Fruit fly (Drosophila melanogaster) whole organism: Measurements from ENCODE around the gene CheB38c.

Experiments used
- CG8478 ChIP-seq: fragments of >200 bp; optimal IDR thresholded peaks from 2 replicates; lab custom pipeline; 2018; ENCODE audit warnings: inconsistent platforms
- Dll ChIP-seq: fragments of >200 bp; optimal IDR thresholded peaks from 2 replicates; lab custom pipeline; 2017
- EcR ChIP-seq, 2 experiments: fragments of >200 bp; optimal IDR thresholded peaks; 2 replicates each; lab custom pipeline; 2017; ENCODE audit warnings: missing biosample characterization in 2 of 2, missing genetic modification characterization in 2 of 2, missing genetic modification reagents in 2 of 2
- pan ChIP-seq: fragments of >200 bp; optimal IDR thresholded peaks from 2 replicates; lab custom pipeline; 2017
- psq ChIP-seq: fragments of >200 bp; optimal IDR thresholded peaks from 2 replicates; lab custom pipeline; 2017
- usp ChIP-seq: fragments of >200 bp; optimal IDR thresholded peaks from 2 replicates; lab custom pipeline; 2017; ENCODE audit warnings: missing biosample characterization, missing genetic modification characterization, mixed read lengths

CheB38c gene

DNA sequence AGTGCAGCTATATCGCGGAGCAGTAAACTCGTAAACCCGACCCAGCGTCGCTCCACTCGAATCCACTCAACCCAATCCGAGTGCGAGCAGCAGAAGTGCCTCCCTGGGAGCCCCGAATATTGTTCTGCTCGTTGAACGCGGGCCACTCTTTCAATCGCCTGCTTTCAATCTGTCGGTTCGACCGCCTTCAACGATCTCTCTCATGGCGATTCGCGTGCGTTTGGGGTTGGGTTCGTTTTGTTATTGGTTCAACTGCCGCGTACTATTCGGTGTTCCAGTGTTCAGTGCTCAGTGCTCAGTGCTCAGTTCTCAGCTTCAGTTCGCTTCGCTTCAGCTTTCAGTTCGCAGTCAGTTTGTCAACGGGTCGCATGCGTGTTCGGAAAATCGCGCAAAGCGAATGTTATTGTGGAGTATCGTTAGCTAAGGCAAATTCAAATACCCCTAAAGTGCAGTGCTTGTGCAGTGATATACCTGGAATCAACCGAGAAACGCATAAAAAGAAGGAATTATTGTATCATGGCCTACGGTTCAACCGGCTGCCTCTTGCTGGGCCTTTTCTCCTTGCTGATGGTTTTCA lies 19.9 kb upstream of the CheB38c start, which contains the start of gene CG31676:
Gene CG31676 (plus strand): TSS at position 289 of the 577 bp plus-strand sequence.
- TF ChIP-seq EcR (GFP tag; optimal IDR thresholded peaks at IDR 0.05; lab: Kevin White, UChicago) (no peak), pan (lab: Kevin White, UChicago) (no peak), Dll (lab: Kevin White, UChicago) (no peak), CG8478 (lab: Kevin White, UChicago) (no peak), psq (no peak), usp (GFP tag; lab: Kevin White, UChicago) (no peak)

dm6 chr2L:20840006-20840405 lies 19.3 kb upstream of the CheB38c start:
- TF ChIP-seq usp (GFP tag; lab: Kevin White, UChicago) (no peak), EcR (GFP tag; optimal IDR thresholded peaks at IDR 0.05; lab: Kevin White, UChicago) (no peak), Dll (lab: Kevin White, UChicago) (no peak), CG8478 (lab: Kevin White, UChicago) (no peak), pan (lab: Kevin White, UChicago) (no peak), psq (no peak)

DNA sequence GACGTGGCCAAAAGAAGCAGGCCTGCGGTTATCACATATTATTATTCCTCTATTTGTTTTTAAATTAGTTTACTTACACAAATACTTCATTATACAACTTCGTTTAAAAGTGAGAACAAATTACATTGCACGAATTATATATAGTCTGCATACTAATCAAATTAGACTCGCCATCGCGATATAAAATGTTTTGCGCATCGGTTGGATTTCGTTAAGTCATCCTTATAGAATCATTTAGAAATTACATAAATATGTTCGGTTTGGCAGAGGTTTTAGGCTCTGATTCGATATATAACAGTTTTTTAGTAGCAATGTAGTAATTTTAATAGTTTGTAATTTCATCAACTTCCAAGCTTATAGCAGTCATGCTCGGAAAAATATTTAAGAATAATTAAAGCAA lies 17.2 kb upstream of the CheB38c start, which contains the start of gene Spn38F:
Gene Spn38F (minus strand): TSS at position 101 of the 400 bp plus-strand sequence.
- TF ChIP-seq psq (no peak), Dll (lab: Kevin White, UChicago) (no peak), pan (lab: Kevin White, UChicago) (no peak), EcR (GFP tag; optimal IDR thresholded peaks at IDR 0.05; lab: Kevin White, UChicago) (no peak), CG8478 (lab: Kevin White, UChicago) (no peak), usp (GFP tag; lab: Kevin White, UChicago) (no peak)

dm6 chr2L:20835501-20835900 lies 14.8 kb upstream of the CheB38c start, which contains the start of gene Oseg5:
TSS of gene Oseg5 (minus strand) at chr2L:20835840.
- no peak for TF ChIP-seq usp (GFP tag; lab: Kevin White, UChicago)
- TF ChIP-seq pan (lab: Kevin White, UChicago): no peak
- no peak for TF ChIP-seq psq

DNA sequence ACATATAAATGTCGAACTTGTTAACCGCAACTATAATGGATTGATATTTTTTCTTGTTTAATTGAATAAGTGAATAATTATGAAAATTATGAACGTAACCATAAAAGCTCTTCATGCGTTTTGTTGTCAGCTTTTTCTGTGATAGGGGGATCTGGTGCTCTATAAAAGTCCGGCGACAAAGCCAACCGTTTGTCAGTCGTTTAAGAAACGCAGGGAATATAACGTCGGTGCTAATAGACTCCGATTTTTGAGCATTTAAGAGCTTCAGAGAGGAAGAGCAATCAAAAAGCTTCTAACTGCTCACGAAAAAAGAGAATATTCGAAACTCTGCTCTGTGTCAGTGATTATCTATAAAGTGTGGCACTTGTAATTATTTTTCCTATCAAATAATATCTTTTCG lies 10.4 kb upstream of the CheB38c start, which contains the start of gene CG31674:
Gene CG31674 (plus strand): TSS at position 203 of the 400 bp plus-strand sequence.
- TF ChIP-seq CG8478 (lab: Kevin White, UChicago) (no peak), EcR (GFP tag; optimal IDR thresholded peaks at IDR 0.05; lab: Kevin White, UChicago) (no peak), psq (no peak)

DNA sequence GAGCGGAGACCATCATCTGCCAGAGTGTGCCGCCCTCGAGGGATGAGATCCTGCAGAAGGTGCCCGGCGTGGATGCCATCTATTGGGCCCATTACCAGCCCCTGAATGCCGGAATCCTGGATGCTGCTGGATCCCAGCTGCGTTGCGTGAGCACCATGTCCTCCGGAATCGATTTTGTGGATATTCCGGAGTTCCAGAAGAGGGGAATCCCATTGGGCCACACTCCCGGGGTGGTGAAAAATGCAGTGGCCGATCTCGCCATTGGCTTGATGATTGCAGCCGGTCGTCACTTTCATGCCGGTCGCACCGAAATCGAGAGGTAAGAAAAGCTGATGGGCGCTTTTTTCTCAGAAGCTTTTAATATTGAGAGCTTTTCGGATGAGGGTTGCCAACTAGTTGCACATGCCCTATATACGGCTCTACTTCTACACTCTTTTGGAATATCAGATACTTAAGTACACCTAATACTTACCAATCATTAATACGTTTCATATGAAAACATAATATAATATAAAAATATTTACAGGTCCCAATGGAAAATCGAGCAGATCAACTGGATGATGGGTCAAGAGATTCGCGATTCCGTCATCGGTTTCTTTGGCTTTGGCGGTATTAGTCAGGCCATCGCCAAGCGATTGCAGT lies 9.2 kb upstream of the CheB38c start:
- TF ChIP-seq pan (lab: Kevin White, UChicago): no peak
- TF ChIP-seq Dll (lab: Kevin White, UChicago): no peak
- TF ChIP-seq psq: no peak
- no peak for TF ChIP-seq CG8478 (lab: Kevin White, UChicago)
- no peak for TF ChIP-seq EcR (GFP tag; optimal IDR thresholded peaks at IDR 0.05; lab: Kevin White, UChicago)
- no peak for TF ChIP-seq usp (GFP tag; lab: Kevin White, UChicago)

- TF ChIP-seq pan (lab: Kevin White, UChicago) (no peak), EcR (GFP tag; optimal IDR thresholded peaks at IDR 0.05; lab: Kevin White, UChicago) (no peak), Dll (lab: Kevin White, UChicago) (no peak), psq (no peak)
Measured at dm6 chr2L:20829309-20829708, 8.6 kb upstream of the CheB38c start, which contains the start of gene CG31673. TSS of gene CG31673 (plus strand) at chr2L:20829609.

dm6 chr2L:20828701-20829100 lies 8.0 kb upstream of the CheB38c start:
- no peak for TF ChIP-seq pan (lab: Kevin White, UChicago)

dm6 chr2L:20827045-20827444 lies 6.4 kb upstream of the CheB38c start:
- TF ChIP-seq CG8478 (lab: Kevin White, UChicago): no peak

- no peak for TF ChIP-seq CG8478 (lab: Kevin White, UChicago)
- TF ChIP-seq EcR (GFP tag; optimal IDR thresholded peaks at IDR 0.05; lab: Kevin White, UChicago): no peak
- no peak for TF ChIP-seq pan (lab: Kevin White, UChicago)
- no peak for TF ChIP-seq usp (GFP tag; lab: Kevin White, UChicago)
- no peak for TF ChIP-seq psq
- no peak for TF ChIP-seq Dll (lab: Kevin White, UChicago)
Measured at dm6 chr2L:20826226-20826625, 5.6 kb upstream of the CheB38c start.

DNA sequence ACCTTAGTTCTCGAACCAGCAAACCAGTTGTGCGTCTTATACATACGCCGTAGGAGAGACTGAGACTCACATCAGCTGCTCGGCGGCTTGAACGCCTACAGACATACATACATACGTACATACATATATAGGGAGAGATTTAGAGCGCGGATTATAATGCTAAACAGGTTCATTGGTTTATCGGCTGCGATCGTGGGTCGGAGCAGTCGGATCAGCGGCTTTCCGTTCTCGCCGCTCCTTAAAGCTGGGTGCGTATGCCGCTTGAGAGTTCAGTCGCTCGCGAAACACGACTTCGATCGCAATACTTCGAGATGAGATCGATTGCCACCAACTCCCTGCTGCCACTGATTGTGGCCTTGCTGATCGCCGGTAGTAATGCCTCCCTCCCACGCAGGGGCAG lies 4.6 kb upstream of the CheB38c start:
- TF ChIP-seq psq (no peak), CG8478 (lab: Kevin White, UChicago) (no peak), usp (GFP tag; lab: Kevin White, UChicago) (no peak), Dll (lab: Kevin White, UChicago) (no peak), pan (lab: Kevin White, UChicago) (no peak), EcR (GFP tag; optimal IDR thresholded peaks at IDR 0.05; lab: Kevin White, UChicago) (no peak)

DNA sequence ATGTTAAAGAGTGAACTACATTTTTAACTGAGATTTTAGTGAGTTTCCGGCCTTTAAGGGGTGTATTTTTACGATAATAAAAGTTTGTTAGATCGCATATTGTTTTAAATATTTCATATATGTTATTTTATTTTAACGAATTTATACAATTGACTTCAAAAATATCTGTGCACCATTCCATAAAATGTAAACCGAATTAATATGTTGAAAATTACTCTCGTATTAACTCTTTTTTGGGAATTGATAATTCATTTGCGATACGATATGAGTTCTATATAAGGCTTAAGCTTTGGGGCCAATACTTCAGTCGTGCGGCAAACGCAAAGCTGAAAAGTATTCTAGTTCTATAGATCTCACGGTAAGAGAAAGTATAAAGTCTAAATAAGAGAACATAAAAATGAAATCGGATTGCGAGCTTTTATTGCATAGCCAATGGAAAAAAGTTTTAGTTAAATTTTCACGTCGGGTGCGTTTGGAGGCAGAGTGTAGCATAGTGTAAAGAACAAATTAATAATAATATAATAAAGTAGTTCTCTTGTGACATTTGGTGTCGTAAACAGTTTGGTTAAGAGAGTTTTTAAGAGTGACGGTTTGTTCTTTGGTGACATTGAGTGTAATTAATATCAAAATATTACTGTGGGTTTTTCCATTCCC lies 3.6 kb upstream of the CheB38c start:
- TF ChIP-seq usp (GFP tag; lab: Kevin White, UChicago): no peak
- TF ChIP-seq EcR (GFP tag; optimal IDR thresholded peaks at IDR 0.05; lab: Kevin White, UChicago): no peak
- TF ChIP-seq pan (lab: Kevin White, UChicago): no peak
- no peak for TF ChIP-seq CG8478 (lab: Kevin White, UChicago)
- TF ChIP-seq Dll (lab: Kevin White, UChicago): no peak
- TF ChIP-seq psq: no peak
